Worm (Caenorhabditis elegans) whole organism, midembryonic: ENCODE results near the gene fic-1.
"Not testable (repeated sequence)": the region's sequence is repeated elsewhere in the genome, so short reads cannot be mapped to it uniquely, and the experiment has no call there.

Source experiments
- T22C8.4 ChIP-seq: fragments of 200-800 bp; sonication (Bioruptor generic); IDR thresholded peaks from 2 replicates; pipeline ENCODE4 v1.3.6; 2022; ENCODE audit warnings: missing genetic modification characterization, missing compliant biosample characterization
- cog-1 ChIP-seq: sonication (generic microtip); optimal IDR thresholded peaks from 2 replicates; lab custom pipeline; 2016; ENCODE audit warnings: missing genetic modification characterization, missing compliant biosample characterization
- flt-1 ChIP-seq: fragments of 200-800 bp; sonication (Bioruptor generic); IDR thresholded peaks from 2 replicates; pipeline ENCODE4 v1.3.6; 2022; ENCODE audit warnings: missing genetic modification characterization, missing compliant biosample characterization
- klf-2 ChIP-seq: fragments of 200-800 bp; sonication (Bioruptor generic); conservative IDR thresholded peaks from 2 replicates; pipeline ENCODE4 v1.3.6; 2022; ENCODE audit warnings: missing genetic modification reagents, missing genetic modification characterization, missing compliant biosample characterization
- med-1 ChIP-seq: sonication (generic microtip); optimal IDR thresholded peaks from 2 replicates; lab custom pipeline; 2017; ENCODE audit warnings: missing genetic modification characterization, mild to moderate bottlenecking, missing compliant biosample characterization, antibody characterized with exemption, missing genetic modification reagents; ENCODE audit not compliant: insufficient read depth
- ref-1 ChIP-seq: fragments of 200-800 bp; sonication (Bioruptor generic); conservative IDR thresholded peaks from 2 replicates; pipeline ENCODE4 v1.3.6; 2022; ENCODE audit warnings: missing genetic modification reagents, missing genetic modification characterization, missing compliant biosample characterization
- tab-1 ChIP-seq: fragments of 200-800 bp; sonication (Bioruptor generic); IDR thresholded peaks from 2 replicates; pipeline ENCODE4 v1.3.6; 2022; ENCODE audit warnings: missing genetic modification characterization, missing compliant biosample characterization
- ztf-23 ChIP-seq: fragments of 200-800 bp; sonication (Bioruptor generic); IDR thresholded peaks from 2 replicates; pipeline ENCODE4 v1.3.6; 2022; ENCODE audit warnings: missing genetic modification reagents, missing genetic modification characterization, missing compliant biosample characterization
- ztf-29 ChIP-seq: fragments of 200-800 bp; sonication (Bioruptor generic); IDR thresholded peaks from 2 replicates; pipeline ENCODE4 v1.3.6; 2022; ENCODE audit warnings: missing genetic modification reagents, missing genetic modification characterization, missing compliant biosample characterization

Gene fic-1

DNA sequence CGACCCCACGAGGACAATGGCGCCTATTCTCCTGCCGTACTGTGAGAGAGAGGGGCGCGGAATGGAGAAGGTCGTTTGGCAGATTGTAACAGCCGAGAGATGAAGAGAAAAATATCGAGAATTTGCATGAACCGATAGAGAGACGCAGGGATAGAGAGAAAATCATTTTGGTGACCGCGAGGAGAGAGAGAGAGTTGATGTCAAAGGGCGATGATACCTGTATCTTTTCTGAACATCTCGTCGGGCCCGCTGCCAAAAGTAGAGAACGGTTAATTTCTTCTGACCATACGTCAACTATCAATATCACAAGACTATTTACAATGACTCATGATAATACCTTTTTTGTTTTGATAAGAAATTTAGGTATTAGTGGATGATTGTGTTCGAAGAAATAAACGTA lies 38.7 kb downstream of the fic-1 start:
- TF ChIP-seq klf-2 (no peak), cog-1 (no peak), ztf-29 (GFP tag; lab: Robert Waterston, UW) (no peak), ztf-23 (GFP tag; lab: Robert Waterston, UW) (no peak), flt-1 (GFP tag; lab: Robert Waterston, UW) (no peak), T22C8.4 (GFP tag; lab: Robert Waterston, UW) (no peak), med-1 (GFP tag; lab: Kevin White, UChicago) (no peak), ref-1 (GFP tag; lab: Robert Waterston, UW) (no peak), tab-1 (GFP tag; lab: Robert Waterston, UW) (no peak)

- TF ChIP-seq ztf-29 (GFP tag; lab: Robert Waterston, UW) = no peak
- TF ChIP-seq T22C8.4 (GFP tag; lab: Robert Waterston, UW) = no peak
- TF ChIP-seq tab-1 (GFP tag; lab: Robert Waterston, UW) = no peak
- TF ChIP-seq ref-1 (GFP tag; lab: Robert Waterston, UW) = no peak
- TF ChIP-seq flt-1 (GFP tag; lab: Robert Waterston, UW) = no peak
- no peak for TF ChIP-seq med-1 (GFP tag; lab: Kevin White, UChicago)
- no peak for TF ChIP-seq ztf-23 (GFP tag; lab: Robert Waterston, UW)
- TF ChIP-seq cog-1 = no peak
- no peak for TF ChIP-seq klf-2
Measured at ce11 chrIV:10978641-10979040, 41.4 kb downstream of the fic-1 start.

DNA sequence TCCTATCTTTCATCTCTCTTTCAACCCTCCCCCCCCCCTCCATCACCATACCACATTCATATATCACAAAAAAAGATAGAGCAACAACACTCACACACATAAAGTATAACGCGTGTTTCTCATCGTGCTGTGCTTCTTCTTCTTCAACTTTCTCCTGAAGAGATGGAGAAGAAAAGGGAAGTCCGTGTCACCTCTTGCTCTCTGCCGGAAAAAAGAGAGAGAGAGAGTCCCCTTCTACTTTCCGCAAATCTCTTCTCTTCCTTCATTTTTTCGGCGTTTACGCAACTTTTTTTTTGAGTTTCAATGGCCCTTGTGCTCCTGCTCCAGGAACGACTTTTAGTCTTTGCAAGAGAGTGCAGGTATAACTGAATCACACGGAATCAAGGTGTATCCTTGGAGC lies 42.4 kb downstream of the fic-1 start:
- no peak for TF ChIP-seq ref-1 (GFP tag; lab: Robert Waterston, UW)
- TF ChIP-seq med-1 (GFP tag; lab: Kevin White, UChicago) = no peak
- no peak for TF ChIP-seq ztf-23 (GFP tag; lab: Robert Waterston, UW)
- TF ChIP-seq flt-1 (GFP tag; lab: Robert Waterston, UW) = no peak
- no peak for TF ChIP-seq cog-1
- TF ChIP-seq ztf-29 (GFP tag; lab: Robert Waterston, UW) = no peak
- no peak for TF ChIP-seq klf-2
- no peak for TF ChIP-seq T22C8.4 (GFP tag; lab: Robert Waterston, UW)
- TF ChIP-seq tab-1 (GFP tag; lab: Robert Waterston, UW) = no peak

ce11 chrIV:10980628-10981027 lies 43.4 kb downstream of the fic-1 start:
- TF ChIP-seq tab-1 (GFP tag; lab: Robert Waterston, UW) = no peak
- no peak for TF ChIP-seq ztf-29 (GFP tag; lab: Robert Waterston, UW)
- no peak for TF ChIP-seq med-1 (GFP tag; lab: Kevin White, UChicago)
- no peak for TF ChIP-seq T22C8.4 (GFP tag; lab: Robert Waterston, UW)
- no peak for TF ChIP-seq ref-1 (GFP tag; lab: Robert Waterston, UW)
- no peak for TF ChIP-seq klf-2
- no peak for TF ChIP-seq flt-1 (GFP tag; lab: Robert Waterston, UW)
- no peak for TF ChIP-seq ztf-23 (GFP tag; lab: Robert Waterston, UW)
- no peak for TF ChIP-seq cog-1

DNA sequence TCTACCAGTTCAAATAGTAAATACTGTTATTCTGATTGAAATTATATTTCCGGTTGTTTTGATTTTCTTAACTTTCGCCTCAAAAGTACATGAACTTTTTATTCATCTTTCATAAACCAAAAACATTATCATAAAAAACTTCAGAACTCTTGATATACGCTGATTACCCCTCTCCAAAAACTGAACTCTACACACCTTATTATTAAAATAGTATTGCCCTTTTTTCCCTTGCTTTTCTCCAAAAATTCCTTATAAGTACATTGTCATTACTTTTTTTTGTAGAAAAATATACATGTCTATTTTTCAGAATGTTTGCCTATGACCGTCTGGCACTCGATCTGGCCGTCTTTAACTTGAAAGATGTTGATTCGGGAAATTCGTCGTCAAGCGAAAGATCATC lies 44.5 kb downstream of the fic-1 start, which contains the start of gene Y43E12A.2:
Gene Y43E12A.2 (plus strand): TSS at position 301 of the 400 bp plus-strand sequence.
- TF ChIP-seq T22C8.4 (GFP tag; lab: Robert Waterston, UW) = no peak
- no peak for TF ChIP-seq tab-1 (GFP tag; lab: Robert Waterston, UW)
- TF ChIP-seq klf-2 = no peak
- TF ChIP-seq ztf-29 (GFP tag; lab: Robert Waterston, UW) = no peak
- no peak for TF ChIP-seq ztf-23 (GFP tag; lab: Robert Waterston, UW)
- TF ChIP-seq ref-1 (GFP tag; lab: Robert Waterston, UW) = no peak
- TF ChIP-seq med-1 (GFP tag; lab: Kevin White, UChicago) = no peak

- TF ChIP-seq T22C8.4 (GFP tag; lab: Robert Waterston, UW) = no peak
- no peak for TF ChIP-seq med-1 (GFP tag; lab: Kevin White, UChicago)
- TF ChIP-seq klf-2 = no peak
- no peak for TF ChIP-seq tab-1 (GFP tag; lab: Robert Waterston, UW)
Measured at ce11 chrIV:10985568-10986035, 48.3 kb downstream of the fic-1 start, which contains the start of gene cyb-2.1. TSS of gene cyb-2.1 (plus strand) at chrIV:10985985.

- not testable (repeated sequence) for TF ChIP-seq T22C8.4 (GFP tag; lab: Robert Waterston, UW); tab-1 (GFP tag; lab: Robert Waterston, UW); klf-2
Measured at ce11 chrIV:10987342-10987945, 50.2 kb downstream of the fic-1 start, which contains the start of gene Y43E12A.3. TSS of gene Y43E12A.3 (plus strand) at chrIV:10987895.
